Fruit fly (Drosophila melanogaster): Measurements from ENCODE around the gene CG15536.
A peak's percentile ranks its signal among the peaks of the same experiment; 100 is the strongest.

The CG15536 gene

dm6 chr3R:30465775-30466494, 41.0 kb upstream of the CG15536 start, which contains the start of gene PH4alphaEFB:
TSS of gene PH4alphaEFB (plus strand) at chr3R:30466050.
- peak; percentile 62 for TF ChIP-seq dsx (GFP tag; optimal IDR thresholded peaks at IDR 0.05; ENCODE audit: poor library complexity, severe bottlenecking)
- TF ChIP-seq CG9139 (GFP tag; optimal IDR thresholded peaks at IDR 0.05), result peak; percentile 41
- TF ChIP-seq Sox15 (GFP tag; optimal IDR thresholded peaks at IDR 0.05), result no peak
- peak; percentile 49 for TF ChIP-seq fkh (GFP tag; optimal IDR thresholded peaks at IDR 0.05)
- TF ChIP-seq CG8119 (GFP tag; IDR thresholded peaks at IDR 0.05), result no peak
- TF ChIP-seq CG6854 (GFP tag; optimal IDR thresholded peaks at IDR 0.05), result peak; percentile 11
- no peak for TF ChIP-seq OdsH (GFP tag; optimal IDR thresholded peaks at IDR 0.05)
- no peak for TF ChIP-seq salr (GFP tag; optimal IDR thresholded peaks at IDR 0.05)
- TF ChIP-seq CG6163 (GFP tag; IDR thresholded peaks at IDR 0.05), result peak; percentile 11; the same call in 1 of the 3 replicates
- peak; percentile 37 for TF ChIP-seq Sox14 (GFP tag; optimal IDR thresholded peaks at IDR 0.05)
- TF ChIP-seq esn (GFP tag; optimal IDR thresholded peaks at IDR 0.05), result no peak
- peak; percentile 62 for TF ChIP-seq Eip78C (GFP tag)
- TF ChIP-seq ss (GFP tag; optimal IDR thresholded peaks at IDR 0.05), result peak; percentile 30 to 49
- TF ChIP-seq Hr39 (GFP tag; optimal IDR thresholded peaks at IDR 0.05), result no peak
- peak; percentile 15 for TF ChIP-seq fd85E (GFP tag; optimal IDR thresholded peaks at IDR 0.05)
- TF ChIP-seq CG15336 (GFP tag; IDR thresholded peaks at IDR 0.05), result no peak

dm6 chr3R:30464244-30464643, 39.3 kb upstream of the CG15536 start:
- no peak for TF ChIP-seq CG11294 (GFP tag; IDR thresholded peaks at IDR 0.05)
- no peak for TF ChIP-seq CG8319 (GFP tag; optimal IDR thresholded peaks at IDR 0.05)
- TF ChIP-seq CG11762 (GFP tag; optimal IDR thresholded peaks at IDR 0.05; ENCODE audit: insufficient read depth), result no peak
- no peak for TF ChIP-seq net (GFP tag; optimal IDR thresholded peaks at IDR 0.05)
- no peak for TF ChIP-seq CG16779 (tag; optimal IDR thresholded peaks at IDR 0.05)
- no peak for TF ChIP-seq Sox102F (GFP tag; optimal IDR thresholded peaks at IDR 0.05)
- no peak for TF ChIP-seq CG7368 (GFP tag; optimal IDR thresholded peaks at IDR 0.05)
- TF ChIP-seq fd59A (GFP tag; optimal IDR thresholded peaks at IDR 0.05), result no peak
- TF ChIP-seq Hr39 (GFP tag; optimal IDR thresholded peaks at IDR 0.05), result no peak
- TF ChIP-seq CG8119 (GFP tag; IDR thresholded peaks at IDR 0.05), result no peak

dm6 chr3R:30461608-30462243, 36.8 kb upstream of the CG15536 start:
- TF ChIP-seq CG3919 (GFP tag; optimal IDR thresholded peaks at IDR 0.05) (peak; percentile 49), Eip78C (GFP tag) (peak; percentile 92), fd85E (GFP tag; optimal IDR thresholded peaks at IDR 0.05) (peak; percentile 26), Hr4 (GFP tag; optimal IDR thresholded peaks at IDR 0.05) (peak; percentile 54), eg (GFP tag; IDR thresholded peaks at IDR 0.05) (peak; percentile 71), CG4318 (GFP tag; optimal IDR thresholded peaks at IDR 0.05) (no peak), CG11902 (GFP tag; optimal IDR thresholded peaks at IDR 0.05) (peak; percentile 24), Hr38 (GFP tag; optimal IDR thresholded peaks at IDR 0.05) (no peak), CG10631 (GFP tag; optimal IDR thresholded peaks at IDR 0.05) (peak; percentile 62), CG6854 (GFP tag; optimal IDR thresholded peaks at IDR 0.05) (peak; percentile 88), CG8319 (GFP tag; optimal IDR thresholded peaks at IDR 0.05) (peak; percentile 45), CG32006 (GFP tag; optimal IDR thresholded peaks at IDR 0.05) (peak; percentile 71), CG10669 (GFP tag; optimal IDR thresholded peaks at IDR 0.05) (peak; percentile 61), acj6 (GFP tag; optimal IDR thresholded peaks at IDR 0.05) (peak; percentile 60), CG6808 (GFP tag; optimal IDR thresholded peaks at IDR 0.05) (peak; percentile 65), CG8119 (GFP tag; IDR thresholded peaks at IDR 0.05) (peak; percentile 54; the same call in 1 of the 3 replicates), net (GFP tag; optimal IDR thresholded peaks at IDR 0.05) (peak; percentile 36), CG11294 (GFP tag; IDR thresholded peaks at IDR 0.05) (no peak), Sox14 (GFP tag; optimal IDR thresholded peaks at IDR 0.05) (peak; percentile 48), salr (GFP tag; optimal IDR thresholded peaks at IDR 0.05) (peak in 1 of 2 experiments; percentile 29), CG8632 (GFP tag; optimal IDR thresholded peaks at IDR 0.05) (peak; percentile 64), dac (GFP tag; optimal IDR thresholded peaks at IDR 0.05) (no peak), Smox (GFP tag; optimal IDR thresholded peaks at IDR 0.05) (no peak), achi (GFP tag; optimal IDR thresholded peaks at IDR 0.05) (peak; percentile 62), CG6163 (GFP tag; IDR thresholded peaks at IDR 0.05) (peak; percentile 71), CG6792 (GFP tag; optimal IDR thresholded peaks at IDR 0.05) (peak; percentile 51), ss (GFP tag; optimal IDR thresholded peaks at IDR 0.05) (peak; percentile 41 to 65), topi (GFP tag; optimal IDR thresholded peaks at IDR 0.05) (peak; percentile 55), Eip75B (GFP tag; optimal IDR thresholded peaks at IDR 0.05) (peak; percentile 45), Blimp-1 (GFP tag; optimal IDR thresholded peaks at IDR 0.05) (no peak), vri (GFP tag; optimal IDR thresholded peaks at IDR 0.05) (peak; percentile 7), CG7368 (GFP tag; optimal IDR thresholded peaks at IDR 0.05) (peak; percentile 24)

Data from whole organism, prepupa.